Worm (Caenorhabditis elegans): ENCODE data around the gene scl-23.

- TF ChIP-seq nhr-28 (tag; optimal IDR thresholded peaks at IDR 0.05) (no peak), snu-23 (GFP tag; optimal IDR thresholded peaks at IDR 0.05) (peak; percentile 68), unc-62 (GFP tag; optimal IDR thresholded peaks at IDR 0.05) (no peak), mep-1 (tag; optimal IDR thresholded peaks at IDR 0.05) (no peak)
Observed at ce11 chrIV:102848-103247, 13.0 kb upstream of the scl-23 start.
